Worm (Caenorhabditis elegans) whole organism, young adult: ENCODE data around the gene ins-23.

ENCODE experiments used
- attf-3 ChIP-seq: fragments of 200-800 bp; sonication (Bioruptor generic); conservative IDR thresholded peaks from 2 replicates; pipeline ENCODE4 v1.3.6; 2022; ENCODE audit warnings: missing genetic modification reagents, missing genetic modification characterization, missing compliant biosample characterization
- nfya-2 ChIP-seq: fragments of 200-800 bp; sonication (Bioruptor generic); IDR thresholded peaks from 2 replicates; pipeline ENCODE4 v1.3.6; 2022; ENCODE audit warnings: missing genetic modification reagents, missing genetic modification characterization, missing compliant biosample characterization

- TF ChIP-seq nfya-2 (GFP tag; lab: Robert Waterston, UW) (no peak), attf-3 (GFP tag; lab: Robert Waterston, UW) (no peak)
Measured at ce11 chrIII:9986827-9987429, 41.1 kb upstream of the ins-23 start, which contains the start of gene C05B5.12.
